Fruit fly (Drosophila melanogaster): ENCODE measurements around the gene RpS17.

dm6 chr3L:9438858-9439257 is 9.2 kb upstream of the RpS17 start:
- TF ChIP-seq CG8478 (optimal IDR thresholded peaks at IDR 0.05) (no peak), CTCF (optimal IDR thresholded peaks at IDR 0.05) (no peak)
